Worm (Caenorhabditis elegans): ENCODE data around the gene snf-6.

DNA sequence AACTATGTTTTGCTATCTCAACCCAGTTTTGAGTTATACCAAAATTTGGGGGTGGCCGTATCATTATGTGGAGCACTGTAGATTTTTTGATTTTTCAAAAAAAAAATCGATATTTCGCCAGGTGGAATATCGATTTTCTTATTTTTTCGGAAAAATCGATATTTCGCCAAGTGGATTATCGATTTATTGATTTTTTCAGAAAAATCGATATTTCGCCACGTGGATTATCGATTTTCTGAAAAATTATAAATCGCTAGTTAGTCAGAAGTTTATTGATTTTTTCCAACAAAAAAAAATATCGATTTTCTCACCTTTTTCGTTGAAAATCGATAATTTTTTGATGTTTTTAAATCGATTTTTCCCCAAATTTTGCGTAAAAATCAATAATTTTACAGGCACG lies 47.5 kb upstream of the snf-6 start:
- TF ChIP-seq snpc-4 (GFP tag; optimal IDR thresholded peaks at IDR 0.05) (no peak), snpc-4 (tag; optimal IDR thresholded peaks at IDR 0.05) (no peak), madf-8 (GFP tag; conservative IDR thresholded peaks at IDR 0.05) (no peak), nfya-1 (tag; optimal IDR thresholded peaks at IDR 0.05; ENCODE audit: borderline replicate concordance, insufficient read depth) (no peak)
